Worm (Caenorhabditis elegans): ENCODE data around the gene mdt-15.

ce11 chrIII:5882823-5883222, 49.3 kb upstream of the mdt-15 start, which contains the start of gene F01F1.14:
- TF ChIP-seq ceh-39 (tag; optimal IDR thresholded peaks at IDR 0.05) (no peak), nhr-28 (tag; optimal IDR thresholded peaks at IDR 0.05) (no peak), lin-13 (tag; optimal IDR thresholded peaks at IDR 0.05) (no peak), M03D4.4 (tag; optimal IDR thresholded peaks at IDR 0.05) (no peak), ces-1 (GFP tag; optimal IDR thresholded peaks at IDR 0.05) (no peak)
